Worm (Caenorhabditis elegans): ENCODE data around the gene F44F4.10.
"Not testable (repeated sequence)": the region's sequence is repeated elsewhere in the genome, so short reads cannot be mapped to it uniquely, and the experiment has no call there.

F44F4.10 gene

ce11 chrII:10917174-10917573 lies at the start of gene F44F4.10:
Gene F44F4.10 (minus strand): TSS chrII:10917274.
- TF ChIP-seq unc-62 (GFP tag; optimal IDR thresholded peaks at IDR 0.05) = no peak

- TF ChIP-seq unc-62 (GFP tag; optimal IDR thresholded peaks at IDR 0.05) = no peak
Measured at ce11 chrII:10964748-10965147, 47.7 kb upstream of the F44F4.10 start.

- no peak for TF ChIP-seq unc-62 (GFP tag; optimal IDR thresholded peaks at IDR 0.05)
Measured at ce11 chrII:10959676-10960075, 42.6 kb upstream of the F44F4.10 start.

ce11 chrII:10959138-10959537 lies 42.1 kb upstream of the F44F4.10 start:
- no peak for TF ChIP-seq unc-62 (GFP tag; optimal IDR thresholded peaks at IDR 0.05)

ce11 chrII:10956793-10957192 lies 39.7 kb upstream of the F44F4.10 start, which contains the start of gene R03D7.8:
Gene R03D7.8 (minus strand): TSS chrII:10956893.
- no peak for TF ChIP-seq unc-62 (GFP tag; optimal IDR thresholded peaks at IDR 0.05)

ce11 chrII:10955114-10955513 lies 38.0 kb upstream of the F44F4.10 start:
- TF ChIP-seq unc-62 (GFP tag; optimal IDR thresholded peaks at IDR 0.05) = no peak

ce11 chrII:10953065-10953464 lies 36.0 kb upstream of the F44F4.10 start, which contains the start of gene nos-1:
Gene nos-1 (minus strand): TSS chrII:10953165.
- no peak for TF ChIP-seq unc-62 (GFP tag; optimal IDR thresholded peaks at IDR 0.05)

ce11 chrII:10950107-10950679 lies 33.1 kb upstream of the F44F4.10 start, which contains the start of gene gst-5:
Gene gst-5 (plus strand): TSS chrII:10950352.
- TF ChIP-seq unc-62 (GFP tag; optimal IDR thresholded peaks at IDR 0.05) = no peak

ce11 chrII:10949383-10949782 lies 32.3 kb upstream of the F44F4.10 start:
- no peak for TF ChIP-seq unc-62 (GFP tag; optimal IDR thresholded peaks at IDR 0.05)

ce11 chrII:10948236-10949025 lies 31.4 kb upstream of the F44F4.10 start:
- TF ChIP-seq unc-62 (GFP tag; optimal IDR thresholded peaks at IDR 0.05) = no peak

- no peak for TF ChIP-seq unc-62 (GFP tag; optimal IDR thresholded peaks at IDR 0.05)
Measured at ce11 chrII:10947317-10947716, 30.2 kb upstream of the F44F4.10 start, which contains the start of the genes tceb-3 and gskl-1. Gene tceb-3 (minus strand): TSS chrII:10947417. Gene gskl-1 (plus strand): TSS chrII:10947559.

ce11 chrII:10946848-10947247 lies 29.8 kb upstream of the F44F4.10 start:
- TF ChIP-seq unc-62 (GFP tag; optimal IDR thresholded peaks at IDR 0.05) = no peak

ce11 chrII:10945446-10945845 lies 28.4 kb upstream of the F44F4.10 start:
- TF ChIP-seq unc-62 (GFP tag; optimal IDR thresholded peaks at IDR 0.05) = no peak

ce11 chrII:10941918-10942317 lies 24.8 kb upstream of the F44F4.10 start, which contains the start of gene R03D7.15:
Gene R03D7.15 (plus strand): TSS chrII:10942216.
- not testable (repeated sequence) for TF ChIP-seq unc-62 (GFP tag; optimal IDR thresholded peaks at IDR 0.05)

ce11 chrII:10935336-10935735 lies 18.3 kb upstream of the F44F4.10 start:
- no peak for TF ChIP-seq unc-62 (GFP tag; optimal IDR thresholded peaks at IDR 0.05)

ce11 chrII:10934786-10935185 lies 17.7 kb upstream of the F44F4.10 start, which contains the start of gene R03D7.2:
Gene R03D7.2 (minus strand): TSS chrII:10935184.
- no peak for TF ChIP-seq unc-62 (GFP tag; optimal IDR thresholded peaks at IDR 0.05)
